Fruit fly (Drosophila melanogaster): ENCODE data around the gene AlaRS-m.

DNA sequence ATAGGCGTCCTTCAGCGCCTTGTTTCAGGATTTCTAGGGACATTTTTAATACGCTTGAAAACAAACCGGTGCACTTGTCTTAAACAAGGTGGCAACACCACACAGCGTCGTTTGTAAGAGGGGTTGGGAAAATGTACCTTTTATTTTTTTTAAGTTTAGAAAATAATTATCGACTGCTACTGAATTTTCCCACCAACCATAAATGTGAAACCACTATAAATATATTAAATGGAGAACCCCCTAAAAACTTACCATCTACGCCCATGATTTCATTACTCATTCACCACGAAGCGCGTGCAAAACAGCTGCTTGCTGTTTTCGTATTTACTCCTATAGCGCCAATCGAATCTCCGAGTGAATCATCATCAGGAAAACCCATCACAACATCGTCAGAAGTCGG, 6.6 kb upstream of the AlaRS-m start, which contains the start of the genes Tcs5 and CHMP2B:
- TF ChIP-seq CG15336 (GFP tag; IDR thresholded peaks at IDR 0.05) (peak; percentile 99), CG8119 (GFP tag; IDR thresholded peaks at IDR 0.05) (peak; percentile 99), CG6792 (GFP tag; optimal IDR thresholded peaks at IDR 0.05) (peak; percentile 100)

All from whole organism, prepupa.